Worm (Caenorhabditis elegans): ENCODE results near the gene gcst-1.

DNA sequence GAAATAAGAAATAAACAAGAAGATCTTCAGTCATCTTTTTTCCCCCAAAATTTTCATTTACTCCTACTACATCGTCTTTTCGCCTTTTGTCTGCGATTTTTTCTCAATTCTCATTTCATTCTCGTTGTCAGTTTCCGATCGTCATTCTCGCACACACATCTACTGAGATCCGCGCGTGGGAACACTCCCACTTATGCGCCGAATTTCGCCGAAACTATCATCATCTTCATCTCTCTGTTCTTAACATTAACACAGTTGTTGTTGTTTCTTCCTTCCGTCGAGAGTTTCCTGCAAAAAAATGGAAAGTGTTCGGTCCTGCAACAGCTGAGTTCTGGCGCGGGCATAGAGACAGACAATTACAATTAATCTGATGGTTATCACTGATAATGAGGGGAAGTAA is 15.1 kb upstream of the gcst-1 start:
- no peak for TF ChIP-seq nhr-27 (tag; optimal IDR thresholded peaks at IDR 0.05)
- no peak for TF ChIP-seq unc-62 (GFP tag; optimal IDR thresholded peaks at IDR 0.05)
- TF ChIP-seq C06A6.2 (GFP tag; conservative IDR thresholded peaks at IDR 0.05) = no peak
- no peak for TF ChIP-seq F57A8.1 (GFP tag; optimal IDR thresholded peaks at IDR 0.05)
- TF ChIP-seq nhr-90 (tag; optimal IDR thresholded peaks at IDR 0.05) = no peak
- TF ChIP-seq B0035.1 (tag; optimal IDR thresholded peaks at IDR 0.05) = no peak
- no peak for TF ChIP-seq lin-40 (tag; optimal IDR thresholded peaks at IDR 0.05)
- no peak for TF ChIP-seq egl-18 (GFP tag; IDR thresholded peaks at IDR 0.05)
- TF ChIP-seq ama-1 (optimal IDR thresholded peaks at IDR 0.05) = no peak
- no peak for TF ChIP-seq ama-1 (GFP tag; optimal IDR thresholded peaks at IDR 0.05)

Data from whole organism, young adult.